Worm (Caenorhabditis elegans) whole organism, late embryonic: ENCODE measurements around the gene jud-4.

Source experiments
- ama-1 ChIP-seq: fragments of 150-350 bp; optimal IDR thresholded peaks from 2 replicates; lab custom pipeline; 2014
- ceh-18 ChIP-seq: sonication (generic microtip); optimal IDR thresholded peaks from 2 replicates; lab custom pipeline; 2016; ENCODE audit warnings: missing genetic modification characterization, missing compliant biosample characterization
- ceh-48 ChIP-seq: sonication (generic microtip); optimal IDR thresholded peaks from 2 replicates; lab custom pipeline; 2016; ENCODE audit warnings: missing genetic modification characterization, inconsistent platforms, missing compliant biosample characterization
- ceh-9 ChIP-seq: sonication (generic microtip); optimal IDR thresholded peaks from 2 replicates; lab custom pipeline; 2016; ENCODE audit warnings: mild to moderate bottlenecking, missing genetic modification characterization, inconsistent platforms, missing compliant biosample characterization
- elt-2 ChIP-seq: sonication (generic microtip); optimal IDR thresholded peaks from 2 replicates; lab custom pipeline; 2016; ENCODE audit warnings: missing genetic modification reagents, missing genetic modification characterization, missing compliant biosample characterization
- fax-1 ChIP-seq: sonication (generic microtip); optimal IDR thresholded peaks from 2 replicates; lab custom pipeline; 2016; ENCODE audit warnings: missing genotype, missing genetic modification characterization, missing compliant biosample characterization
- hlh-30 ChIP-seq: sonication (generic microtip); optimal IDR thresholded peaks from 2 replicates; lab custom pipeline; 2017; ENCODE audit warnings: antibody characterized with exemption, missing genetic modification characterization, missing compliant biosample characterization; ENCODE audit not compliant: insufficient read depth
- lim-6 ChIP-seq: sonication (generic microtip); optimal IDR thresholded peaks from 2 replicates; lab custom pipeline; 2016; ENCODE audit warnings: missing genetic modification characterization, missing compliant biosample characterization
- pax-1 ChIP-seq: fragments of 150-350 bp; optimal IDR thresholded peaks from 2 replicates; lab custom pipeline; 2014; ENCODE audit warnings: missing biosample characterization, missing genetic modification characterization
- rnt-1 ChIP-seq: sonication (generic microtip); optimal IDR thresholded peaks from 2 replicates; lab custom pipeline; 2016; ENCODE audit warnings: missing genetic modification characterization, missing compliant biosample characterization
- sox-4 ChIP-seq: sonication (generic microtip); optimal IDR thresholded peaks from 2 replicates; lab custom pipeline; 2017; ENCODE audit warnings: mild to moderate bottlenecking, missing genetic modification characterization, inconsistent platforms, missing compliant biosample characterization
- unc-55 ChIP-seq: sonication (generic microtip); optimal IDR thresholded peaks from 2 replicates; lab custom pipeline; 2017; ENCODE audit warnings: missing biosample characterization, missing genetic modification reagents, missing genetic modification characterization

- no peak for TF ChIP-seq ceh-9 (tag; lab: Kevin White, UChicago)
- no peak for TF ChIP-seq elt-2 (tag; lab: Kevin White, UChicago)
- no peak for TF ChIP-seq fax-1 (tag; lab: Kevin White, UChicago)
- TF ChIP-seq pax-1 (tag; lab: Kevin White, UChicago) = no peak
- TF ChIP-seq sox-4 = no peak
- no peak for TF ChIP-seq lim-6 (tag; lab: Kevin White, UChicago)
- no peak for TF ChIP-seq unc-55 (GFP tag; lab: Kevin White, UChicago)
- TF ChIP-seq ama-1 (lab: Kevin White, UChicago) = no peak
- TF ChIP-seq rnt-1 (tag; lab: Kevin White, UChicago) = no peak
- TF ChIP-seq hlh-30 (tag; lab: Kevin White, UChicago) = no peak
- TF ChIP-seq ceh-18 (tag; lab: Kevin White, UChicago) = no peak
- TF ChIP-seq ceh-48 (tag; lab: Kevin White, UChicago) = no peak
Observed at ce11 chrX:15335636-15336035, 51.7 kb downstream of the jud-4 start.
